Worm (Caenorhabditis elegans) whole organism, late embryonic: ENCODE measurements around the gene Y62E10A.3.

Experiments used
- ets-4 ChIP-seq: sonication (generic microtip); optimal IDR thresholded peaks from 2 replicates; lab custom pipeline; 2016; ENCODE audit warnings: missing genetic modification characterization, missing compliant biosample characterization
- pqm-1 ChIP-seq: sonication (generic microtip); optimal IDR thresholded peaks from 2 replicates; lab custom pipeline; 2016; ENCODE audit warnings: missing genetic modification characterization, missing compliant biosample characterization
- unc-86 ChIP-seq: sonication (generic microtip); optimal IDR thresholded peaks from 2 replicates; lab custom pipeline; 2016; ENCODE audit warnings: missing genetic modification characterization, missing compliant biosample characterization

ce11 chrIV:13380506-13380905 is 20.5 kb upstream of the Y62E10A.3 start:
- TF ChIP-seq unc-86 (tag; lab: Kevin White, UChicago) = no peak
- no peak for TF ChIP-seq pqm-1
- TF ChIP-seq ets-4 (tag; lab: Kevin White, UChicago) = no peak
